Fruit fly (Drosophila melanogaster): Measurements from ENCODE around the gene Gel.
A peak's percentile ranks its signal among the peaks of the same experiment; 100 is the strongest.

Gel gene

DNA sequence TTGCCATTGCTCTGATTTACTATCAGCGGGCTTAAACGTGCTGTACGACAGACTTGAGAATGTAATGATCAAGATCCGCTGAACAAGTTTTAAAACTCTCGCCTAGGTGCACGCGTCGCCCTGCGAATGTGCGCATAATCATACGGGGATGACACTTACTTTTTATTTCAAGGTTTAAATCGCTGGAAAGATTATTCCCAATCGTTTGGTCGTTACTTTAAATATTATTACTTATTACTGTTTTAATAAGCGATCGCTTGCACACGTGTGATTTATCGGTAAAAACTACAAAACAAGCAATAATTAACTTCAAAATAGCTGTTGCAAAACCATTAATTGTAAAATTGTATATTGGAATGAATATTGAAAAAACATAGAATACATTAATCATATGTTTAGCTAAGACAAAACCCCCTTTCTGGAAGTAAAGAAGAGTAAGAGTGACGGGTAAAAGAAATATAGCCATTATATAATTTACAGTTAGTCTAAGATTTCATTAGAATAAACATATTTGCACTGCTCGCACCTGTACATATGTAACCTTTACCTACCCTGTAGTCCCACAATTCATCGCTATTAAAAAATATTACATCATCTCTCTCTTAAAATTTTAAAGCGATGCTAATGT is 5.8 kb upstream of the Gel start, which contains the start of gene DhpD:
DhpD (minus strand) TSS at position 102 of the 628 bp plus-strand sequence.
- TF ChIP-seq fkh (GFP tag; optimal IDR thresholded peaks at IDR 0.05) (no peak), Sox14 (GFP tag; optimal IDR thresholded peaks at IDR 0.05) (peak; percentile 85), Blimp-1 (GFP tag; optimal IDR thresholded peaks at IDR 0.05) (peak; percentile 55), CG15336 (GFP tag; IDR thresholded peaks at IDR 0.05) (peak; percentile 54), CG10631 (GFP tag; optimal IDR thresholded peaks at IDR 0.05) (peak; percentile 85), lz (GFP tag; optimal IDR thresholded peaks at IDR 0.05) (peak; percentile 86), CG6792 (GFP tag; optimal IDR thresholded peaks at IDR 0.05) (peak; percentile 81), CG4318 (GFP tag; optimal IDR thresholded peaks at IDR 0.05) (no peak), CG7368 (GFP tag; optimal IDR thresholded peaks at IDR 0.05) (peak; percentile 56), Lpt (GFP tag; optimal IDR thresholded peaks at IDR 0.05) (peak; percentile 32), Hr38 (GFP tag; optimal IDR thresholded peaks at IDR 0.05) (no peak), CG10669 (GFP tag; optimal IDR thresholded peaks at IDR 0.05) (peak; percentile 83), Gug (GFP tag; IDR thresholded peaks at IDR 0.05) (peak; percentile 64), Eip93F (GFP tag; optimal IDR thresholded peaks at IDR 0.05) (peak; percentile 48), Hr39 (GFP tag; optimal IDR thresholded peaks at IDR 0.05) (peak; percentile 85), CG6276 (GFP tag; optimal IDR thresholded peaks at IDR 0.05) (no peak), Sox102F (GFP tag; optimal IDR thresholded peaks at IDR 0.05) (no peak), fd85E (GFP tag; optimal IDR thresholded peaks at IDR 0.05) (peak; percentile 9), net (GFP tag; optimal IDR thresholded peaks at IDR 0.05) (peak; percentile 81), Hr4 (GFP tag; optimal IDR thresholded peaks at IDR 0.05) (peak; percentile 82), ss (GFP tag; optimal IDR thresholded peaks at IDR 0.05) (no peak), acj6 (GFP tag; optimal IDR thresholded peaks at IDR 0.05) (peak; percentile 84), Eip78C (GFP tag) (peak; percentile 95), CG6854 (GFP tag; optimal IDR thresholded peaks at IDR 0.05) (peak; percentile 74), eg (GFP tag; IDR thresholded peaks at IDR 0.05) (peak; percentile 84), Met (GFP tag; optimal IDR thresholded peaks at IDR 0.05) (no peak), Ets21C (GFP tag; optimal IDR thresholded peaks at IDR 0.05) (peak; percentile 74), CG3032 (tag; optimal IDR thresholded peaks at IDR 0.05) (peak; percentile 81), Sox15 (GFP tag; optimal IDR thresholded peaks at IDR 0.05) (peak; percentile 63), spab (GFP tag; optimal IDR thresholded peaks at IDR 0.05) (peak; percentile 33), Eip75B (GFP tag; optimal IDR thresholded peaks at IDR 0.05) (peak; percentile 83), esn (GFP tag; optimal IDR thresholded peaks at IDR 0.05) (peak; percentile 89), CG8319 (GFP tag; optimal IDR thresholded peaks at IDR 0.05) (peak; percentile 65), CG11294 (GFP tag; IDR thresholded peaks at IDR 0.05) (peak; percentile 47), CG11902 (GFP tag; optimal IDR thresholded peaks at IDR 0.05) (peak; percentile 56), cyc (GFP tag; optimal IDR thresholded peaks at IDR 0.05) (peak; percentile 83), CG8119 (GFP tag; IDR thresholded peaks at IDR 0.05) (peak; percentile 59), CG6163 (GFP tag; IDR thresholded peaks at IDR 0.05) (peak; percentile 86), OdsH (GFP tag; optimal IDR thresholded peaks at IDR 0.05) (no peak), CG3919 (GFP tag; optimal IDR thresholded peaks at IDR 0.05) (peak; percentile 86), fd59A (GFP tag; optimal IDR thresholded peaks at IDR 0.05) (peak; percentile 58), salr (GFP tag; optimal IDR thresholded peaks at IDR 0.05) (peak in 1 of 2 experiments; percentile 53), vri (GFP tag; optimal IDR thresholded peaks at IDR 0.05) (peak; percentile 83), CG34406 (GFP tag; optimal IDR thresholded peaks at IDR 0.05) (peak; percentile 80), dsx (GFP tag; optimal IDR thresholded peaks at IDR 0.05; ENCODE audit: poor library complexity, severe bottlenecking) (peak; percentile 64), CG31627 (GFP tag; optimal IDR thresholded peaks at IDR 0.05) (peak; percentile 88), CG6808 (GFP tag; optimal IDR thresholded peaks at IDR 0.05) (no peak), CG32006 (GFP tag; optimal IDR thresholded peaks at IDR 0.05) (peak; percentile 74), CG8632 (GFP tag; optimal IDR thresholded peaks at IDR 0.05) (peak; percentile 76), topi (GFP tag; optimal IDR thresholded peaks at IDR 0.05) (peak; percentile 85), CG16779 (tag; optimal IDR thresholded peaks at IDR 0.05) (no peak)

All from whole organism, prepupa.